Fruit fly (Drosophila melanogaster) S2 (cell line): ENCODE measurements around the gene CG5194.

Experiments
- CG8478 ChIP-seq: fragments of >200 bp; optimal IDR thresholded peaks from 2 replicates; lab custom pipeline; 2018
- CTCF ChIP-seq, 2 experiments: fragments of >200 bp; optimal IDR thresholded peaks; 2 replicates each; lab custom pipeline; 2018

dm6 chr3L:9033537-9033936, 23.9 kb upstream of the CG5194 start:
- TF ChIP-seq CTCF (optimal IDR thresholded peaks at IDR 0.05; lab: Kevin White, UChicago) = no peak
- TF ChIP-seq CG8478 (lab: Kevin White, UChicago) = no peak
